Worm (Caenorhabditis elegans): Measurements from ENCODE around the gene trx-3.

ce11 chrIV:4523461-4523860, 36.6 kb downstream of the trx-3 start:
- TF ChIP-seq ceh-82 (tag; optimal IDR thresholded peaks at IDR 0.05) (no peak), fos-1 (tag; optimal IDR thresholded peaks at IDR 0.05) (no peak), snu-23 (GFP tag; optimal IDR thresholded peaks at IDR 0.05) (no peak), sox-4 (tag; optimal IDR thresholded peaks at IDR 0.05) (no peak), nhr-237 (tag; optimal IDR thresholded peaks at IDR 0.05) (no peak), isw-1 (GFP tag; IDR thresholded peaks at IDR 0.05) (no peak), unc-86 (tag; optimal IDR thresholded peaks at IDR 0.05) (no peak), snpc-4 (tag; optimal IDR thresholded peaks at IDR 0.05) (no peak), unc-30 (tag; optimal IDR thresholded peaks at IDR 0.05) (no peak), tbx-2 (tag; optimal IDR thresholded peaks at IDR 0.05) (no peak), lsy-2 (tag; optimal IDR thresholded peaks at IDR 0.05) (no peak), nhr-12 (tag; optimal IDR thresholded peaks at IDR 0.05) (no peak), egl-27 (tag; optimal IDR thresholded peaks at IDR 0.05) (no peak)
